Fruit fly (Drosophila melanogaster) whole organism, adult: Measurements from ENCODE around the gene Sugb.
A peak's percentile ranks its signal among the peaks of the same experiment; 100 is the strongest.

ENCODE experiments used
- CG11617 ChIP-seq: fragments of 200-800 bp; sonication (Bioruptor generic); optimal IDR thresholded peaks from 2 replicates; lab custom pipeline; 2017; ENCODE audit warnings: mild to moderate bottlenecking, missing biosample characterization, missing genetic modification reagents, missing genetic modification characterization
- CG12768 ChIP-seq: fragments of 200-800 bp; sonication (Bioruptor generic); optimal IDR thresholded peaks from 2 replicates; lab custom pipeline; 2017; ENCODE audit warnings: missing biosample characterization, missing genetic modification characterization, mild to moderate bottlenecking, moderate library complexity, missing genetic modification reagents
- CG14711 ChIP-seq: fragments of 200-800 bp; sonication (Bioruptor generic); optimal IDR thresholded peaks from 2 replicates; lab custom pipeline; 2018; ENCODE audit warnings: missing biosample characterization, mild to moderate bottlenecking, missing genetic modification characterization, moderate library complexity
- CG1620 ChIP-seq: fragments of 200-800 bp; sonication (Bioruptor generic); optimal IDR thresholded peaks from 2 replicates; lab custom pipeline; 2016; ENCODE audit warnings: missing biosample characterization, missing genetic modification characterization
- CG33017 ChIP-seq: fragments of 200-800 bp; sonication (Bioruptor generic); optimal IDR thresholded peaks from 2 replicates; lab custom pipeline; 2018; ENCODE audit warnings: missing biosample characterization, mild to moderate bottlenecking, missing genetic modification characterization, moderate library complexity
- CG5204 ChIP-seq: fragments of 200-800 bp; sonication (Bioruptor generic); optimal IDR thresholded peaks from 2 replicates; lab custom pipeline; 2016; ENCODE audit warnings: missing biosample characterization, missing genetic modification characterization
- CG7045 ChIP-seq: fragments of 200-800 bp; sonication (Bioruptor generic); optimal IDR thresholded peaks from 2 replicates; lab custom pipeline; 2017; ENCODE audit warnings: missing biosample characterization, mild to moderate bottlenecking, missing genetic modification characterization
- CG7101 ChIP-seq: fragments of 200-800 bp; sonication (Bioruptor generic); optimal IDR thresholded peaks from 2 replicates; lab custom pipeline; 2018; ENCODE audit warnings: missing biosample characterization, mild to moderate bottlenecking, missing genetic modification characterization, moderate library complexity
- Clk ChIP-seq: fragments of 200-800 bp; sonication (Bioruptor generic); optimal IDR thresholded peaks from 2 replicates; lab custom pipeline; 2017; ENCODE audit warnings: missing biosample characterization, missing genetic modification characterization
- Crg-1 ChIP-seq: fragments of 200-800 bp; sonication (Bioruptor generic); optimal IDR thresholded peaks from 2 replicates; lab custom pipeline; 2016; ENCODE audit warnings: missing biosample characterization, missing genetic modification characterization
- Hr96 ChIP-seq: fragments of 200-800 bp; sonication (Bioruptor generic); optimal IDR thresholded peaks from 2 replicates; lab custom pipeline; 2016; ENCODE audit warnings: missing biosample characterization, missing genetic modification characterization
- Mnt ChIP-seq: fragments of 200-800 bp; sonication (Bioruptor generic); optimal IDR thresholded peaks from 2 replicates; lab custom pipeline; 2016; ENCODE audit warnings: missing biosample characterization, mild to moderate bottlenecking, missing genetic modification characterization
- bab1 ChIP-seq: fragments of 200-800 bp; sonication (Bioruptor generic); optimal IDR thresholded peaks from 3 replicates; lab custom pipeline; 2019; ENCODE audit warnings: missing biosample characterization, mild to moderate bottlenecking, missing genetic modification characterization, moderate library complexity
- cic ChIP-seq: fragments of 200-800 bp; sonication (Bioruptor generic); optimal IDR thresholded peaks from 2 replicates; lab custom pipeline; 2017; ENCODE audit warnings: missing biosample characterization, mild to moderate bottlenecking, missing genetic modification characterization, moderate library complexity
- cnc ChIP-seq, 2 experiments: fragments of >200 bp; optimal IDR thresholded peaks; 2 replicates each; lab custom pipeline; 2017
- kay ChIP-seq: fragments of 200-800 bp; sonication (Bioruptor generic); peaks from one replicate; lab custom pipeline; 2016; ENCODE audit warnings: missing biosample characterization, missing genetic modification characterization, borderline replicate concordance
- ovo ChIP-seq: fragments of 200-800 bp; sonication (Bioruptor generic); optimal IDR thresholded peaks from 2 replicates; lab custom pipeline; 2016; ENCODE audit warnings: missing biosample characterization, missing genetic modification characterization
- pad ChIP-seq: fragments of 200-800 bp; sonication (Bioruptor generic); optimal IDR thresholded peaks from 3 replicates; lab custom pipeline; 2017; ENCODE audit warnings: missing biosample characterization, missing genetic modification characterization, mild to moderate bottlenecking, moderate library complexity, missing genetic modification reagents
- tj ChIP-seq: fragments of 200-800 bp; sonication (Bioruptor generic); optimal IDR thresholded peaks from 3 replicates; lab custom pipeline; 2017; ENCODE audit warnings: missing biosample characterization, mild to moderate bottlenecking, missing genetic modification characterization, moderate library complexity
- toe ChIP-seq: fragments of 200-800 bp; sonication (Bioruptor generic); optimal IDR thresholded peaks from 2 replicates; lab custom pipeline; 2016; ENCODE audit warnings: missing biosample characterization, missing genetic modification characterization

The Sugb gene

dm6 chr3L:11683819-11684521, at the start of gene Sugb:
Sugb (plus strand) TSS chr3L:11683980.
- TF ChIP-seq CG5204: peak; percentile 77
- peak; percentile 84 for TF ChIP-seq Hr96
- TF ChIP-seq CG14711: peak; percentile 38
- peak; percentile 57 for TF ChIP-seq CG7045
- TF ChIP-seq CG12768 (GFP tag; lab: Kevin White, UChicago): peak; percentile 58
- TF ChIP-seq CG11617: peak; percentile 90
- TF ChIP-seq CG33017 (tag; lab: Kevin White, UChicago): peak; percentile 87
- TF ChIP-seq bab1: peak; percentile 37
- peak; percentile 4 for TF ChIP-seq Clk (GFP tag; lab: Kevin White, UChicago)
- TF ChIP-seq toe: peak; percentile 80
- peak; percentile 98 for TF ChIP-seq tj
- peak; percentile 73 for TF ChIP-seq Mnt (GFP tag; lab: Kevin White, UChicago)
- peak; percentile 69 for TF ChIP-seq ovo (GFP tag; lab: Kevin White, UChicago)
- TF ChIP-seq CG7101 (tag; lab: Kevin White, UChicago): peak; percentile 75
- TF ChIP-seq pad: peak; percentile 27
- TF ChIP-seq kay (GFP tag; lab: Kevin White, UChicago): peak; percentile 95
- peak; percentile 96 for TF ChIP-seq cic (GFP tag; lab: Kevin White, UChicago)
- no peak for TF ChIP-seq cnc (optimal IDR thresholded peaks at IDR 0.05; lab: Kevin White, UChicago)
- TF ChIP-seq CG1620 (GFP tag; lab: Kevin White, UChicago): peak; percentile 73
- peak; percentile 54 for TF ChIP-seq Crg-1 (GFP tag; lab: Kevin White, UChicago)

dm6 chr3L:11634551-11634950, 49.2 kb upstream of the Sugb start:
- TF ChIP-seq CG7045: no peak
- no peak for TF ChIP-seq CG33017 (tag; lab: Kevin White, UChicago)
- TF ChIP-seq CG12768 (GFP tag; lab: Kevin White, UChicago): no peak
- no peak for TF ChIP-seq Mnt (GFP tag; lab: Kevin White, UChicago)
- TF ChIP-seq Hr96: no peak
- no peak for TF ChIP-seq CG14711
- no peak for TF ChIP-seq toe
- TF ChIP-seq tj: no peak
- no peak for TF ChIP-seq Crg-1 (GFP tag; lab: Kevin White, UChicago)
- no peak for TF ChIP-seq cic (GFP tag; lab: Kevin White, UChicago)
- no peak for TF ChIP-seq pad
- TF ChIP-seq cnc (optimal IDR thresholded peaks at IDR 0.05; lab: Kevin White, UChicago): no peak
- no peak for TF ChIP-seq bab1
- TF ChIP-seq CG11617: no peak
- TF ChIP-seq ovo (GFP tag; lab: Kevin White, UChicago): no peak
- no peak for TF ChIP-seq CG1620 (GFP tag; lab: Kevin White, UChicago)
- no peak for TF ChIP-seq Clk (GFP tag; lab: Kevin White, UChicago)
- no peak for TF ChIP-seq kay (GFP tag; lab: Kevin White, UChicago)
- TF ChIP-seq CG7101 (tag; lab: Kevin White, UChicago): no peak

dm6 chr3L:11636829-11637228, 47.0 kb upstream of the Sugb start:
- TF ChIP-seq Crg-1 (GFP tag; lab: Kevin White, UChicago): no peak
- TF ChIP-seq CG1620 (GFP tag; lab: Kevin White, UChicago): no peak
- peak; percentile 43 for TF ChIP-seq kay (GFP tag; lab: Kevin White, UChicago)
- TF ChIP-seq ovo (GFP tag; lab: Kevin White, UChicago): no peak
- no peak for TF ChIP-seq cic (GFP tag; lab: Kevin White, UChicago)

- TF ChIP-seq tj (no peak), Crg-1 (GFP tag; lab: Kevin White, UChicago) (no peak), ovo (GFP tag; lab: Kevin White, UChicago) (no peak), toe (no peak), CG12768 (GFP tag; lab: Kevin White, UChicago) (no peak), CG7101 (tag; lab: Kevin White, UChicago) (no peak), CG14711 (no peak), cnc (optimal IDR thresholded peaks at IDR 0.05; lab: Kevin White, UChicago) (no peak), CG5204 (no peak), pad (no peak), CG33017 (tag; lab: Kevin White, UChicago) (no peak), CG7045 (no peak)
Observed at dm6 chr3L:11645933-11646332, 37.8 kb upstream of the Sugb start, which contains the start of gene CG6071. CG6071 (minus strand) TSS chr3L:11646033.

dm6 chr3L:11648410-11648809, 35.4 kb upstream of the Sugb start, which contains the start of the genes RIOK1 and Polr3H:
RIOK1 (minus strand) TSS chr3L:11648474.
Polr3H (plus strand) TSS chr3L:11648756.
- TF ChIP-seq CG14711 (peak; percentile 67), CG1620 (GFP tag; lab: Kevin White, UChicago) (peak; percentile 60), Mnt (GFP tag; lab: Kevin White, UChicago) (peak; percentile 99), bab1 (peak; percentile 76), CG12768 (GFP tag; lab: Kevin White, UChicago) (peak; percentile 52), CG33017 (tag; lab: Kevin White, UChicago) (no peak), CG7101 (tag; lab: Kevin White, UChicago) (peak; percentile 53), kay (GFP tag; lab: Kevin White, UChicago) (no peak), cnc (optimal IDR thresholded peaks at IDR 0.05; lab: Kevin White, UChicago) (no peak), Clk (GFP tag; lab: Kevin White, UChicago) (peak; percentile 27), CG7045 (peak; percentile 27), toe (peak; percentile 35), CG5204 (peak; percentile 57), cic (GFP tag; lab: Kevin White, UChicago) (no peak), pad (peak; percentile 17), Crg-1 (GFP tag; lab: Kevin White, UChicago) (peak; percentile 56), ovo (GFP tag; lab: Kevin White, UChicago) (no peak), CG11617 (peak; percentile 72), Hr96 (peak; percentile 59), tj (peak; percentile 11)

- TF ChIP-seq CG7101 (tag; lab: Kevin White, UChicago) (peak; percentile 66), CG5204 (peak; percentile 52), cic (GFP tag; lab: Kevin White, UChicago) (no peak), CG7045 (peak; percentile 64), ovo (GFP tag; lab: Kevin White, UChicago) (no peak), Crg-1 (GFP tag; lab: Kevin White, UChicago) (no peak), Hr96 (peak; percentile 35), CG14711 (peak; percentile 62), toe (peak; percentile 51), CG12768 (GFP tag; lab: Kevin White, UChicago) (peak; percentile 75), CG33017 (tag; lab: Kevin White, UChicago) (peak; percentile 77), CG11617 (peak; percentile 1), cnc (optimal IDR thresholded peaks at IDR 0.05; lab: Kevin White, UChicago) (no peak), pad (peak; percentile 10), Mnt (GFP tag; lab: Kevin White, UChicago) (peak; percentile 3), Clk (GFP tag; lab: Kevin White, UChicago) (peak; percentile 40)
Observed at dm6 chr3L:11656189-11656588, 27.6 kb upstream of the Sugb start.
